Worm (Caenorhabditis elegans) whole organism, L4/young adult: Measurements from ENCODE around the gene F56C3.10.

Source experiments
- W03F9.2 ChIP-seq: fragments of 150-350 bp; optimal IDR thresholded peaks from 2 replicates; lab custom pipeline; 2014; ENCODE audit warnings: missing biosample characterization, missing genetic modification characterization
- dao-5 ChIP-seq: sonication (generic microtip); optimal IDR thresholded peaks from 2 replicates; lab custom pipeline; 2016; ENCODE audit warnings: missing genotype, missing genetic modification characterization, moderate library complexity, missing compliant biosample characterization

DNA sequence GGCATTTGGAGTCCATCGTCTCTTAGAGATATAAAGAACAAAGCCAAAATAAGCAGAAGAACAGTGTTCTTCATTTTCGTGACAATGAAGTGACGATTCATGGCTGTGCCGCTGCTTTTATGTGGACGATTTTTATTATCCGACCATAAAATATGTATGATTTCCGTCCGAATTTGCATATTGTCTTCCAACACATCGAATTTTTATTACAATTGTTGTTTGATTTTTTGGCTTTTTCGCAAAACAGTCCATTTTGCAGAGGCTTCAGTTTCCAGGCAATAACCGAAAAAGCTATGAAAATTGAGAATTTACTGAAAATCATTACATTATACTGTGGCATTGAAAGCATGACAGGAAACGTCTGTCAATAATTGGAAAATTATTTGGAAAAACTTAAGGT, 3.1 kb upstream of the F56C3.10 start, which contains the start of gene F56C3.8:
- no peak for TF ChIP-seq W03F9.2 (tag; lab: Kevin White, UChicago)
- no peak for TF ChIP-seq dao-5
